Fruit fly (Drosophila melanogaster): ENCODE data around the gene fid.

The fid gene

dm6 chr3R:25999130-25999529 lies 29.2 kb downstream of the fid start:
- no peak for TF ChIP-seq N (GFP tag; optimal IDR thresholded peaks at IDR 0.05)
- TF ChIP-seq Hr83 (GFP tag; optimal IDR thresholded peaks at IDR 0.05; ENCODE audit: poor library complexity, severe bottlenecking), result no peak
- no peak for TF ChIP-seq dsf (GFP tag; optimal IDR thresholded peaks at IDR 0.05; ENCODE audit: borderline replicate concordance)
- no peak for TF ChIP-seq Abd-B (GFP tag; optimal IDR thresholded peaks at IDR 0.05)
- no peak for TF ChIP-seq Hr78 (GFP tag; optimal IDR thresholded peaks at IDR 0.05)
- no peak for TF ChIP-seq lola (GFP tag; optimal IDR thresholded peaks at IDR 0.05)
- no peak for TF ChIP-seq woc (GFP tag; optimal IDR thresholded peaks at IDR 0.05)
- no peak for TF ChIP-seq tai (GFP tag; optimal IDR thresholded peaks at IDR 0.05)
- no peak for TF ChIP-seq fru (GFP tag; optimal IDR thresholded peaks at IDR 0.05)

dm6 chr3R:25999611-26000010 lies 29.7 kb downstream of the fid start:
- TF ChIP-seq Hnf4 (GFP tag; optimal IDR thresholded peaks at IDR 0.05) (no peak), CG9705 (GFP tag; optimal IDR thresholded peaks at IDR 0.05) (no peak), foxo (GFP tag; optimal IDR thresholded peaks at IDR 0.05) (no peak), br (GFP tag; optimal IDR thresholded peaks at IDR 0.05) (no peak), Myc (optimal IDR thresholded peaks at IDR 0.05) (no peak)

DNA sequence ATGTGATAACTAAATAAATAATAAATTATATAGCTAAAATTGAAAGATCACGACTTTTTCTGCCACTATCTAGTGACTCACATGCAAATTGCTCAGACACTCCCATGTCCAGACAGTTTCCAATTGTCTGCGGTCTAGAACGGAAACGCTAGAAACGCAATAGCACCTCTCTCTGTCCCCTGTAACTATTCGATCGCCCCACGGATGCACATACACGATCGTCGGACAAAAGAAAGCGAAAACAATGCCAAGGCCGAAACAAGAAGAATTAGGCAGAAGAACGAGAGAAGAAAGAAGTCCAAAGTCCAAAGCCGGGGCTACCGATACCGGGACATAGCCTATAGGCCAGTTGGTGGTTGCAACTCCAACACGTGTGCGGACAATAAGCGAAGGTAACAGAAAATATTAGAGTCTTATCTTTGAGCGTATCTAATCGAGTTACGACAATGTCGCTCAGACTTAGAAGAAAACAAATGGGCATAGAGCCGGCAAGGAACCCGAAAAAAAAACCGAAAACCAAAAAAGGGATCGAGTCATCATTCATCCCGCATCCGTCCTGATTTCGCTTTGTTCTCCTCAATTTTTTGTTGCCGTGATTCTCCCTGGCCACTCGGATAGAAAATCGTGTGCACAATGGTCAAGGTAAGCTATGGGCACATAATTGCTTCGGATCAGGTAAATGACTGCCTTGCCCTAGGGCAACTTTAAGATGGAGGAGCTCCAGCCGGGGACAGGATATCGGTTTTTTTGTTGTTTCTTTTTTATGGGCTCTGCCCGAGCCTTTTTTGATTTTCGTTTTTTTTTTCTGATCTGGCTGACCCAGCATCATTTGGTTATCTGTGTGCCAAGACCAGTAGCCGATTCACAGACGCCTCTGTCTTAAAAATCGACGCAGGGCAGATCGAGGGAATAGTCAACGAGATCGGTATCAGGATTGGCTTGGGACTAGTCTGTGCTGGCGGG lies 31.1 kb downstream of the fid start:
- peak; percentile 25 for TF ChIP-seq psq (GFP tag; optimal IDR thresholded peaks at IDR 0.05)
- TF ChIP-seq Hnf4 (GFP tag; optimal IDR thresholded peaks at IDR 0.05), result peak; percentile 36
- no peak for TF ChIP-seq rgr (GFP tag; optimal IDR thresholded peaks at IDR 0.05)

- TF ChIP-seq h (GFP tag; optimal IDR thresholded peaks at IDR 0.05) (no peak), tai (GFP tag; optimal IDR thresholded peaks at IDR 0.05) (no peak), br (GFP tag; optimal IDR thresholded peaks at IDR 0.05) (no peak), jim (GFP tag; optimal IDR thresholded peaks at IDR 0.05) (no peak), Rel (GFP tag; optimal IDR thresholded peaks at IDR 0.05) (no peak), Rel (tag; optimal IDR thresholded peaks at IDR 0.05) (no peak), Hr83 (GFP tag; optimal IDR thresholded peaks at IDR 0.05; ENCODE audit: poor library complexity, severe bottlenecking) (no peak), Myc (optimal IDR thresholded peaks at IDR 0.05) (no peak), Dfd (GFP tag; optimal IDR thresholded peaks at IDR 0.05) (no peak), N (GFP tag; optimal IDR thresholded peaks at IDR 0.05) (no peak), CG9705 (GFP tag; optimal IDR thresholded peaks at IDR 0.05) (no peak), dl (GFP tag; optimal IDR thresholded peaks at IDR 0.05; ENCODE audit: insufficient read depth in 1 of 2, partially characterized antibody in 2 of 2) (no peak), CG32264 (GFP tag; optimal IDR thresholded peaks at IDR 0.05) (no peak), rgr (GFP tag; optimal IDR thresholded peaks at IDR 0.05) (no peak), Vsx2 (GFP tag; optimal IDR thresholded peaks at IDR 0.05; ENCODE audit: partially characterized antibody) (no peak), fru (GFP tag; optimal IDR thresholded peaks at IDR 0.05) (no peak), Sp1 (GFP tag; optimal IDR thresholded peaks at IDR 0.05) (no peak), woc (GFP tag; optimal IDR thresholded peaks at IDR 0.05) (no peak)
These were observed 32.2 kb downstream of the fid start for dm6 chr3R:26002039-26002438.

dm6 chr3R:26002570-26003332 lies 32.9 kb downstream of the fid start:
- TF ChIP-seq OdsH (GFP tag; optimal IDR thresholded peaks at IDR 0.05), result no peak
- TF ChIP-seq CG9705 (GFP tag; optimal IDR thresholded peaks at IDR 0.05), result no peak
- TF ChIP-seq psq (GFP tag; optimal IDR thresholded peaks at IDR 0.05), result peak; percentile 51
- no peak for TF ChIP-seq Hnf4 (GFP tag; optimal IDR thresholded peaks at IDR 0.05)
- no peak for TF ChIP-seq lola (GFP tag; optimal IDR thresholded peaks at IDR 0.05)
- TF ChIP-seq pan (optimal IDR thresholded peaks at IDR 0.05), result no peak
- TF ChIP-seq dsf (GFP tag; optimal IDR thresholded peaks at IDR 0.05; ENCODE audit: borderline replicate concordance), result no peak
- no peak for TF ChIP-seq N (GFP tag; optimal IDR thresholded peaks at IDR 0.05)
- no peak for TF ChIP-seq Abd-B (GFP tag; optimal IDR thresholded peaks at IDR 0.05)
- no peak for TF ChIP-seq Jra (GFP tag; optimal IDR thresholded peaks at IDR 0.05)
- no peak for TF ChIP-seq HLH106 (tag; optimal IDR thresholded peaks at IDR 0.05)
- no peak for TF ChIP-seq woc (GFP tag; optimal IDR thresholded peaks at IDR 0.05)
- peak; percentile 70 for TF ChIP-seq Hr83 (GFP tag; optimal IDR thresholded peaks at IDR 0.05; ENCODE audit: poor library complexity, severe bottlenecking)
- no peak for TF ChIP-seq CrebA (GFP tag; optimal IDR thresholded peaks at IDR 0.05; ENCODE audit: borderline replicate concordance)
- TF ChIP-seq GATAd (GFP tag; optimal IDR thresholded peaks at IDR 0.05), result no peak
- peak; percentile 35 for TF ChIP-seq fru (GFP tag; optimal IDR thresholded peaks at IDR 0.05)
- no peak for TF ChIP-seq tai (GFP tag; optimal IDR thresholded peaks at IDR 0.05)
- no peak for TF ChIP-seq ey (GFP tag; optimal IDR thresholded peaks at IDR 0.05)
- peak; percentile 60 for TF ChIP-seq h (GFP tag; optimal IDR thresholded peaks at IDR 0.05)
- no peak for TF ChIP-seq dmrt93B (GFP tag; optimal IDR thresholded peaks at IDR 0.05)
- TF ChIP-seq sage (GFP tag; optimal IDR thresholded peaks at IDR 0.05), result no peak
- TF ChIP-seq foxo (GFP tag; optimal IDR thresholded peaks at IDR 0.05), result no peak
- TF ChIP-seq Vsx2 (GFP tag; optimal IDR thresholded peaks at IDR 0.05; ENCODE audit: partially characterized antibody), result no peak
- TF ChIP-seq Hr78 (GFP tag; optimal IDR thresholded peaks at IDR 0.05), result no peak
- no peak for TF ChIP-seq br (GFP tag; optimal IDR thresholded peaks at IDR 0.05)
- TF ChIP-seq Myc (optimal IDR thresholded peaks at IDR 0.05), result no peak
- TF ChIP-seq jim (GFP tag; optimal IDR thresholded peaks at IDR 0.05), result peak; percentile 49
- no peak for TF ChIP-seq usp (GFP tag; optimal IDR thresholded peaks at IDR 0.05)
- no peak for TF ChIP-seq dl (GFP tag; optimal IDR thresholded peaks at IDR 0.05; ENCODE audit: insufficient read depth in 1 of 2, partially characterized antibody in 2 of 2)
- no peak for TF ChIP-seq Dfd (GFP tag; optimal IDR thresholded peaks at IDR 0.05)

Measured in whole organism, wandering third instar larva.